Worm (Caenorhabditis elegans): ENCODE data around the gene cpg-19.
A peak's percentile ranks its signal among the peaks of the same experiment; 100 is the strongest.

The cpg-19 gene

ce11 chrX:16604566-16604965 is 17.0 kb upstream of the cpg-19 start (continued):
- TF ChIP-seq hmg-1.2 (GFP tag; IDR thresholded peaks at IDR 0.05) = peak; percentile 72
- TF ChIP-seq die-1 (tag; optimal IDR thresholded peaks at IDR 0.05) = peak; percentile 92
- no peak for TF ChIP-seq attf-3 (GFP tag; conservative IDR thresholded peaks at IDR 0.05)
- TF ChIP-seq sdz-38 (tag; optimal IDR thresholded peaks at IDR 0.05) = no peak
- no peak for TF ChIP-seq nfya-2 (GFP tag; IDR thresholded peaks at IDR 0.05)
- TF ChIP-seq egl-18 (GFP tag; IDR thresholded peaks at IDR 0.05) = no peak

- no peak for TF ChIP-seq ekl-4 (GFP tag; IDR thresholded peaks at IDR 0.05)
- no peak for TF ChIP-seq rec-8 (tag; optimal IDR thresholded peaks at IDR 0.05)
- TF ChIP-seq nfyb-1 (GFP tag; IDR thresholded peaks at IDR 0.05) = no peak
- no peak for TF ChIP-seq attf-6 (GFP tag; IDR thresholded peaks at IDR 0.05)
- TF ChIP-seq zim-3 (tag; optimal IDR thresholded peaks at IDR 0.05) = no peak
- TF ChIP-seq nfya-1 (tag; optimal IDR thresholded peaks at IDR 0.05; ENCODE audit: borderline replicate concordance, insufficient read depth) = no peak
- TF ChIP-seq hsf-1 (GFP tag; IDR thresholded peaks at IDR 0.05) = no peak
- TF ChIP-seq pbrm-1 (GFP tag; IDR thresholded peaks at IDR 0.05) = no peak
- no peak for TF ChIP-seq Y79H2A.3 (GFP tag; conservative IDR thresholded peaks at IDR 0.05)
Measured at ce11 chrX:16607128-16607527, 14.5 kb upstream of the cpg-19 start.

- no peak for TF ChIP-seq egrh-3 (GFP tag; IDR thresholded peaks at IDR 0.05)
- no peak for TF ChIP-seq attf-3 (GFP tag; conservative IDR thresholded peaks at IDR 0.05)
- no peak for TF ChIP-seq egl-18 (GFP tag; IDR thresholded peaks at IDR 0.05)
- no peak for TF ChIP-seq gei-17 (GFP tag; optimal IDR thresholded peaks at IDR 0.05)
- no peak for TF ChIP-seq F10E7.11 (tag; optimal IDR thresholded peaks at IDR 0.05)
- TF ChIP-seq ztf-25 (GFP tag; IDR thresholded peaks at IDR 0.05) = no peak
- TF ChIP-seq Y95B8A.8 (GFP tag; IDR thresholded peaks at IDR 0.05) = no peak
Measured at ce11 chrX:16609424-16609823, 12.2 kb upstream of the cpg-19 start, which contains the start of gene F59C12.3. F59C12.3 (minus strand) TSS chrX:16609524.

DNA sequence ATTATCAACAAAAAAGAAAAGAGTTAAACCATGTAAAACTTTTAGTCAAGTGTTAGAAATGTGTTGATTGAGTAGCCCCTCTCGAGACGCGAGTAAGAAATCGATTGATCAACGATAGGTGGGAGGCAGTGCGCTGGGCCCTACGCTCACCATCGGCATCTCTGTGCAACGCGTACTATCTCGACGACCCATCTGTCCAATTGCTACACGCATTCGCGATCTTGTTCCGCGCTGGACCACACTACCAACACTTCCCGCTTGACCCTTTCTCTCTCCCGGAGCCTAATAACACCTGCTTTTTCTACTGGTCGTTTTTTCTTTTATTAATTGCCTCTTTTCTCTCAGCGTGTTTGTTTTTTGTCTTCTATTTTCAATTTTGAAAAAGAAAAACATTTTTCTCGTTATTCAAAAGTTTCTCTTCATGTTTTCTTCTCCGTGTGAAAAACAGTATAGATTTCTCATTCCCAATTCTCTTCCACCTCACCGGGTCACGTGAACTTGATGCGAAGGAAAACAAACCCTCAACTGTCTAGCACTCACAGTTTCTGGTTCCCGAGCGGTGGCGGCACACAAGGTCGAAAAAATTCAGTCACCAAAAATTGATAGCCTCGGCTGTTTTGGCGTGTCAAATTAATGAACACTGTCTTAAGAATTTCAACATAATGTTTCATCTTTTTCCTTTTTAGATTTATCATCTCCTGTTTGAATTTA is 10.1 kb upstream of the cpg-19 start:
- TF ChIP-seq K11D2.4 (GFP tag; IDR thresholded peaks at IDR 0.05) = 0 out of 2 replicates have a peak, but pooled peaks have one; percentile 29
- no peak for TF ChIP-seq cebp-1 (GFP tag; IDR thresholded peaks at IDR 0.05)
- TF ChIP-seq cebp-1 (tag; optimal IDR thresholded peaks at IDR 0.05) = peak; percentile 3
- no peak for TF ChIP-seq akir-1 (GFP tag; optimal IDR thresholded peaks at IDR 0.05)
- TF ChIP-seq pha-4 (tag; optimal IDR thresholded peaks at IDR 0.05) = no peak
- peak; percentile 42; the same call in 1 of the 2 replicates for TF ChIP-seq hmg-1.2 (GFP tag; IDR thresholded peaks at IDR 0.05)
- no peak for TF ChIP-seq dpl-1 (GFP tag; optimal IDR thresholded peaks at IDR 0.05)
- TF ChIP-seq zfh-2 (GFP tag; conservative IDR thresholded peaks at IDR 0.05) = peak; percentile 59

ce11 chrX:16612293-16612946 is 9.2 kb upstream of the cpg-19 start:
- TF ChIP-seq chd-7 (tag; optimal IDR thresholded peaks at IDR 0.05) = peak; percentile 98
- no peak for TF ChIP-seq dpl-1 (GFP tag; optimal IDR thresholded peaks at IDR 0.05)
- peak; percentile 73 for TF ChIP-seq sptf-2 (GFP tag; optimal IDR thresholded peaks at IDR 0.05)
- TF ChIP-seq hsf-1 (GFP tag; IDR thresholded peaks at IDR 0.05) = 0 out of 2 replicates have a peak, but pooled peaks have one; percentile 45
- TF ChIP-seq sea-2 (GFP tag; IDR thresholded peaks at IDR 0.05) = no peak
- no peak for TF ChIP-seq Y79H2A.3 (GFP tag; conservative IDR thresholded peaks at IDR 0.05)
- TF ChIP-seq lin-26 (GFP tag; IDR thresholded peaks at IDR 0.05) = no peak; the same call in 1 of the 2 replicates
- TF ChIP-seq pha-4 (tag; optimal IDR thresholded peaks at IDR 0.05) = peak; percentile 83
- TF ChIP-seq snpc-1.1 (tag; optimal IDR thresholded peaks at IDR 0.05; ENCODE audit: insufficient read depth) = peak; percentile 15
- peak; percentile 83 for TF ChIP-seq ets-4 (GFP tag; optimal IDR thresholded peaks at IDR 0.05)
- peak in 1 of 2 experiments; percentile 24 for TF ChIP-seq rec-8 (tag; optimal IDR thresholded peaks at IDR 0.05)
- 0 out of 2 replicates have a peak, but pooled peaks have one; percentile 39 for TF ChIP-seq bed-1 (GFP tag; IDR thresholded peaks at IDR 0.05)
- TF ChIP-seq ZK185.1 (tag; optimal IDR thresholded peaks at IDR 0.05; ENCODE audit: poor library complexity, severe bottlenecking) = peak; percentile 70
- TF ChIP-seq cebp-2 (GFP tag; IDR thresholded peaks at IDR 0.05) = peak; percentile 80; the same call in 1 of the 2 replicates
- peak; percentile 70 for TF ChIP-seq akir-1 (GFP tag; optimal IDR thresholded peaks at IDR 0.05)
- no peak for TF ChIP-seq attf-6 (GFP tag; IDR thresholded peaks at IDR 0.05)
- peak; percentile 80; the same call in 1 of the 2 replicates for TF ChIP-seq Y67H2A.10 (GFP tag; conservative IDR thresholded peaks at IDR 0.05)
- TF ChIP-seq B0035.1 (tag; optimal IDR thresholded peaks at IDR 0.05) = peak; percentile 87
